Worm (Caenorhabditis elegans) whole organism, L2 larva: ENCODE results near the gene K08E3.2.

Experiments
- C34F6.9 ChIP-seq: fragments of 150-350 bp; optimal IDR thresholded peaks from 2 replicates; lab custom pipeline; 2014; ENCODE audit warnings: missing biosample characterization, missing genetic modification characterization
- F13H6.1 ChIP-seq: sonication (generic microtip); optimal IDR thresholded peaks from 2 replicates; lab custom pipeline; 2016; ENCODE audit warnings: missing genetic modification characterization, missing compliant biosample characterization
- R02D3.7 ChIP-seq: fragments of 150-350 bp; optimal IDR thresholded peaks from 2 replicates; lab custom pipeline; 2014; ENCODE audit warnings: missing biosample characterization, missing genetic modification characterization
- Y55F3AM.14 ChIP-seq: fragments of 200-800 bp; sonication (Bioruptor generic); optimal IDR thresholded peaks from 2 replicates; lab custom pipeline; 2018; ENCODE audit warnings: mild to moderate bottlenecking, missing genetic modification characterization, missing compliant biosample characterization
- alr-1 ChIP-seq: fragments of 150-350 bp; optimal IDR thresholded peaks from 2 replicates; lab custom pipeline; 2014; ENCODE audit warnings: missing biosample characterization, missing genetic modification characterization
- aly-2 ChIP-seq: fragments of 150-350 bp; optimal IDR thresholded peaks from 2 replicates; lab custom pipeline; 2014; ENCODE audit warnings: missing biosample characterization, missing genetic modification characterization
- ama-1 ChIP-seq: fragments of 150-350 bp; optimal IDR thresholded peaks from 2 replicates; lab custom pipeline; 2018; ENCODE audit warnings: inconsistent platforms
- blmp-1 ChIP-seq: sonication (generic microtip); optimal IDR thresholded peaks from 2 replicates; lab custom pipeline; 2017; ENCODE audit warnings: missing genetic modification characterization, mild to moderate bottlenecking, missing compliant biosample characterization, antibody characterized with exemption, moderate library complexity; ENCODE audit not compliant: insufficient read depth
- ceh-82 ChIP-seq: fragments of 150-350 bp; optimal IDR thresholded peaks from 2 replicates; lab custom pipeline; 2014; ENCODE audit warnings: missing biosample characterization, missing genetic modification characterization
- crh-2 ChIP-seq: sonication (generic microtip); optimal IDR thresholded peaks from 2 replicates; lab custom pipeline; 2017; ENCODE audit warnings: missing biosample characterization, missing genetic modification characterization
- egl-27 ChIP-seq: sonication (generic microtip); optimal IDR thresholded peaks from 3 replicates; lab custom pipeline; 2017; ENCODE audit warnings: missing biosample characterization, missing genetic modification reagents, missing genetic modification characterization
- elt-3 ChIP-seq: sonication (generic microtip); optimal IDR thresholded peaks from 2 replicates; lab custom pipeline; 2017; ENCODE audit warnings: missing biosample characterization, missing genetic modification characterization
- fos-1 ChIP-seq: fragments of 150-350 bp; optimal IDR thresholded peaks from 2 replicates; lab custom pipeline; 2014; ENCODE audit warnings: missing biosample characterization, missing genetic modification characterization
- gmeb-1 ChIP-seq: fragments of 150-350 bp; optimal IDR thresholded peaks from 2 replicates; lab custom pipeline; 2014; ENCODE audit warnings: missing biosample characterization, missing genetic modification characterization
- lin-11 ChIP-seq: fragments of 150-350 bp; sonication (generic microtip); optimal IDR thresholded peaks from 2 replicates; lab custom pipeline; 2014; ENCODE audit warnings: missing biosample characterization, missing genetic modification characterization, inconsistent platforms, mixed read lengths
- lin-39 ChIP-seq: fragments of 150-350 bp; optimal IDR thresholded peaks from 2 replicates; lab custom pipeline; 2014; ENCODE audit warnings: missing biosample characterization, missing genetic modification reagents, missing genetic modification characterization
- lsy-2 ChIP-seq, 2 experiments: fragments of 150-350 bp in 1 of 2; sonication (generic microtip) in 1 of 2; optimal IDR thresholded peaks; 2 replicates each; lab custom pipeline; 2014 to 2017; ENCODE audit warnings: missing biosample characterization in 2 of 2, missing genetic modification characterization in 2 of 2
- mab-5 ChIP-seq: fragments of 150-350 bp; optimal IDR thresholded peaks from 2 replicates; lab custom pipeline; 2014; ENCODE audit warnings: missing biosample characterization, missing genetic modification characterization
- mbf-1 ChIP-seq: sonication (generic microtip); optimal IDR thresholded peaks from 2 replicates; lab custom pipeline; 2017; ENCODE audit warnings: missing biosample characterization, missing genetic modification characterization
- nhr-10 ChIP-seq: sonication (generic microtip); optimal IDR thresholded peaks from 2 replicates; lab custom pipeline; 2017; ENCODE audit warnings: missing biosample characterization, missing genetic modification characterization
- nhr-11 ChIP-seq: fragments of 150-350 bp; optimal IDR thresholded peaks from 2 replicates; lab custom pipeline; 2014; ENCODE audit warnings: missing biosample characterization, missing genetic modification characterization
- nhr-12 ChIP-seq: fragments of 150-350 bp; optimal IDR thresholded peaks from 2 replicates; lab custom pipeline; 2014; ENCODE audit warnings: missing biosample characterization, missing genetic modification characterization
- nhr-129 ChIP-seq: fragments of 150-350 bp; optimal IDR thresholded peaks from 2 replicates; lab custom pipeline; 2014; ENCODE audit warnings: missing biosample characterization, missing genetic modification characterization
- nhr-21 ChIP-seq: fragments of 150-350 bp; optimal IDR thresholded peaks from 2 replicates; lab custom pipeline; 2014; ENCODE audit warnings: missing biosample characterization, missing genetic modification characterization
- nhr-23 ChIP-seq: fragments of 150-350 bp; optimal IDR thresholded peaks from 2 replicates; lab custom pipeline; 2014; ENCODE audit warnings: missing biosample characterization, missing genetic modification reagents, missing genetic modification characterization
- nhr-25 ChIP-seq: fragments of 150-350 bp; sonication (generic microtip); optimal IDR thresholded peaks from 3 replicates; lab custom pipeline; 2014; ENCODE audit warnings: missing biosample characterization, missing genetic modification characterization
- nhr-6 ChIP-seq: fragments of 150-350 bp; optimal IDR thresholded peaks from 2 replicates; lab custom pipeline; 2014; ENCODE audit warnings: missing biosample characterization, missing genetic modification characterization
- nhr-77 ChIP-seq: fragments of 150-350 bp; optimal IDR thresholded peaks from 2 replicates; lab custom pipeline; 2014; ENCODE audit warnings: missing biosample characterization, missing genetic modification characterization
- sma-3 ChIP-seq: sonication (generic microtip); optimal IDR thresholded peaks from 2 replicates; lab custom pipeline; 2016; ENCODE audit warnings: missing genetic modification reagents, missing genetic modification characterization, missing compliant biosample characterization
- sma-9 ChIP-seq, 2 experiments: fragments of 150-350 bp in 1 of 2; sonication (generic microtip) in 1 of 2; optimal IDR thresholded peaks; 2 replicates each; lab custom pipeline; 2014 to 2016; ENCODE audit warnings: missing genetic modification characterization in 2 of 2, mild to moderate bottlenecking in 1 of 2, missing biosample characterization in 1 of 2, missing compliant biosample characterization in 1 of 2, missing genetic modification reagents in 1 of 2, moderate library complexity in 1 of 2
- snpc-4 ChIP-seq: fragments of 150-350 bp; optimal IDR thresholded peaks from 2 replicates; lab custom pipeline; 2014; ENCODE audit warnings: missing biosample characterization, missing genetic modification characterization
- unc-39 ChIP-seq: fragments of 150-350 bp; optimal IDR thresholded peaks from 2 replicates; lab custom pipeline; 2014; ENCODE audit warnings: missing biosample characterization, missing genetic modification characterization
- unc-62 ChIP-seq: fragments of 150-350 bp; optimal IDR thresholded peaks from 2 replicates; lab custom pipeline; 2014; ENCODE audit warnings: missing biosample characterization, missing genetic modification reagents, missing genetic modification characterization
- zag-1 ChIP-seq: fragments of 150-350 bp; optimal IDR thresholded peaks from 2 replicates; lab custom pipeline; 2014; ENCODE audit warnings: missing biosample characterization, missing genetic modification characterization
- ztf-1 ChIP-seq: fragments of 200-800 bp; sonication (Bioruptor generic); conservative IDR thresholded peaks from 2 replicates; pipeline ENCODE4 v1.3.6; 2022; ENCODE audit warnings: missing genetic modification characterization, missing compliant biosample characterization
- ztf-4 ChIP-seq: fragments of 150-350 bp; optimal IDR thresholded peaks from 2 replicates; lab custom pipeline; 2014; ENCODE audit warnings: missing biosample characterization, missing genetic modification characterization

K08E3.2 gene

DNA sequence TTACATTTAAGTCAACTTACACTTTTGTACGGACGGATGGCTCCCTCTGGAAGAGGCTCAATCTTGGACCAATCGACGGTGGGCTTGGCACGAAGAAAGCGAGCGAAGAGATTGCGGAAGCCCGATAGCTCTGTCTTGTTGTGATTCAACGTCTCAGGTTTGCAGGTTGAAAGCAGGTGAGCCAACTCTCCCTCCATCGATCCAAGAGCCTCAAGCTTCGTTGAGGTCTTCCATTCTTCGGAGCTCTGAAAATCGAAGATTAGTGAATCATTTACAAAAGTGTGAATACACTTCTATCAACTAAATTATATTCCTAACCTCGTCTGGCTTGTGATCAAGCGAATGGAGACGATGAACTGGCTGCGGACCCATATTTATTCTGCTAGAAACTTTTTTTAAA is 17.3 kb upstream of the K08E3.2 start:
- no peak for TF ChIP-seq elt-3 (tag; lab: Kevin White, UChicago)
- no peak for TF ChIP-seq crh-2 (tag; lab: Kevin White, UChicago)
- TF ChIP-seq nhr-25 = no peak
- no peak for TF ChIP-seq nhr-129
- no peak for TF ChIP-seq nhr-12 (tag; lab: Kevin White, UChicago)
- TF ChIP-seq C34F6.9 = no peak
- TF ChIP-seq alr-1 (tag; lab: Kevin White, UChicago) = no peak
- no peak for TF ChIP-seq nhr-77
- TF ChIP-seq egl-27 = no peak
- no peak for TF ChIP-seq nhr-10 (tag; lab: Kevin White, UChicago)
- no peak for TF ChIP-seq mab-5 (tag; lab: Kevin White, UChicago)

DNA sequence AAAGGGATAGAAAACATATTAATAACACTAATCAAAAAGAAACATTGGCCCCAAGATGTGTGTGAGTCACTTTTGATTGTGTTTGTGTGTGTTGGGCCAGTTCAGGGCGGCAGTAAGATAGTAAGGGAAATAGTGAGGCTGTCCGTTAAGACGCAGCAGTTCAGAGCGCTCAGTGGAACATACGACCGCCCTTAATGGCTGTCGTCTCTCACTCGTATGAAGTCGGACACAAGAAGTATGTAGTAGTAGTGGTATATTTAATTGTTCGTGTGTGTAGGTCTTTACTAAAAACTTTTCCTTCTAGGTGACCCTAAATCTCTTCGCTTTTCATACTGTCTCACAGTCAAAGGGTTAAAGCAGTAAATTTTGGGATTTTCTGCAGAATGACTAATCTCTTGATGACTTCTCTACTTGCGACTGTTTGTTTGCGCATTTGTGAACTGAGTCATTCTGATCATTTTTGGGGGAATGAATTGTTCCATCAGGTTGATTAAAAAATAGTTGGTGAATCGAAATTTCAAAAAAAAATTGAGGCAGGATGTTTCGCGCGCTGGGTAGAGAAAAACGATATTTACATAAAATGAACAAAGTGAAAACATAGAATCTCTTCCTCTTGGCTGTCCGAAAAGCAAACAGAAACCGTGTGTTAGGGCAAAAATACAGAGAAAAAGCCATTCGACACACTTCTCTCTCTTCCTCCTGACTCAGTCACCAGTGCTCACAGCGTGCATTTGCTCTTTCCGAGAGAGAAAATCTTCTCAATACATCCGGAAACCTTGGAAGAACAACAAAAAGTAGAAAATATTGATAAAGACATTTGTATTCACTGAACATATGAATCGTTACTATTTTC is 15.0 kb upstream of the K08E3.2 start:
- TF ChIP-seq sma-9 (GFP tag; optimal IDR thresholded peaks at IDR 0.05; lab: Kevin White, UChicago) (peak; percentile 10), sma-9 (tag; optimal IDR thresholded peaks at IDR 0.05; lab: Kevin White, UChicago) (no peak), lin-11 (no peak), nhr-25 (peak; percentile 53), sma-3 (peak; percentile 47), nhr-129 (peak; percentile 54), fos-1 (tag; lab: Kevin White, UChicago) (peak; percentile 90), ama-1 (no peak), crh-2 (tag; lab: Kevin White, UChicago) (peak; percentile 46), nhr-21 (tag; lab: Kevin White, UChicago) (no peak), lsy-2 (tag; optimal IDR thresholded peaks at IDR 0.05; lab: Kevin White, UChicago) (peak in 1 of 2 experiments; percentile 1), F13H6.1 (tag; lab: Kevin White, UChicago) (peak; percentile 10), blmp-1 (tag; lab: Kevin White, UChicago) (peak; percentile 56), Y55F3AM.14 (peak; percentile 18), R02D3.7 (no peak), snpc-4 (tag; lab: Kevin White, UChicago) (peak; percentile 46)

DNA sequence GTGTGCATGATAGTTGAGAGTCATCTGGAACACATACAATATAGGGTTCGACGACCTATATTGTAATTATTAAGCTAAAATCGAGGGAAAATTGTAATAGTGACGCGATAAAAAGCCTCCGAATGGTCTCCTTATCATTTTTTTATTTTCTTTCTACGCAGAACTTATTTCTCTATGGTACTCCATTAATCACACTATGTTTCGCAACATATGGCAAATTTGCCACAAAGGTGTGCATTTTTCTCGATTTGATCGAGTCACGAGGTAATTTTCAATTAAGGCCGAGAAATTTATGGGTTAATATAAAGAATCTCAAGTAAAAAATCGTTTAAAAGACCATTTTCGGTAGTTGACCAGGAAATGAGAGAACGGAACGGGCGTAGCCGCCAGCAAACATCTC is 13.6 kb upstream of the K08E3.2 start, which contains the start of gene dbn-1:
TSS of gene dbn-1 (minus strand) at position 24 of the 400 bp plus-strand sequence.
- no peak for TF ChIP-seq gmeb-1 (tag; lab: Kevin White, UChicago)
- TF ChIP-seq nhr-11 = no peak
- TF ChIP-seq ztf-4 (tag; lab: Kevin White, UChicago) = no peak
- TF ChIP-seq crh-2 (tag; lab: Kevin White, UChicago) = peak; percentile 38
- peak; percentile 31 for TF ChIP-seq sma-9 (GFP tag; optimal IDR thresholded peaks at IDR 0.05; lab: Kevin White, UChicago)
- no peak for TF ChIP-seq sma-9 (tag; optimal IDR thresholded peaks at IDR 0.05; lab: Kevin White, UChicago)
- peak; percentile 75 for TF ChIP-seq fos-1 (tag; lab: Kevin White, UChicago)
- TF ChIP-seq, all 48 proteins: peak for 3

DNA sequence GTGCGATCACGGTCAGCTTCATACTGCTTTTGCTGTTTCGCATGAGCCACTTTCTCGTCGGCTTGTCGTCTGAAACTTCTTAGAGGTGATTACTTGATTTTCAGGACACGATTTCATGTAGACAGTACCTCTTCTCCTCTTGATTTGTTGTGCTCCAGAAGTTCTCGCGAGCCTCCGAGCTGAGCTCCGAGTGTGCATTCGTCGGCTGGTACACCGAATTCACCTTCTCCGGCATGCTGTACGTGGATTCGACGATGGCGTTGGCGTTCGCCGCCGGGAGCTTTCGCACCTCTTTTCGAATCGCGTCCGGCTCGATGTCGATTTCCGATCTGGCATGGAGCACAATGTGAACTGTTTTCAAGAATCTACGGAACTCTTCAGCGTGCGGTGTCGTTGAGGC is 12.5 kb upstream of the K08E3.2 start:
- TF ChIP-seq lin-11 = no peak
- no peak for TF ChIP-seq unc-39
- TF ChIP-seq fos-1 (tag; lab: Kevin White, UChicago) = no peak
- TF ChIP-seq nhr-12 (tag; lab: Kevin White, UChicago) = no peak
- TF ChIP-seq lin-39 = no peak
- no peak for TF ChIP-seq mbf-1 (tag; lab: Kevin White, UChicago)
- no peak for TF ChIP-seq aly-2 (tag; lab: Kevin White, UChicago)
- TF ChIP-seq nhr-129 = no peak
- TF ChIP-seq ceh-82 (tag; lab: Kevin White, UChicago) = no peak
- no peak for TF ChIP-seq nhr-23 (tag; lab: Kevin White, UChicago)
- TF ChIP-seq nhr-6 (tag; lab: Kevin White, UChicago) = no peak
- TF ChIP-seq unc-62 (GFP tag; lab: Kevin White, UChicago) = no peak
- no peak for TF ChIP-seq F13H6.1 (tag; lab: Kevin White, UChicago)
- TF ChIP-seq nhr-11 = no peak
- TF ChIP-seq zag-1 (tag; lab: Kevin White, UChicago) = no peak
- no peak for TF ChIP-seq blmp-1 (tag; lab: Kevin White, UChicago)
- no peak for TF ChIP-seq nhr-10 (tag; lab: Kevin White, UChicago)
- TF ChIP-seq ztf-1 (GFP tag; lab: Robert Waterston, UW) = no peak
- no peak for TF ChIP-seq R02D3.7
